Fruit fly (Drosophila melanogaster) whole organism, prepupa: ENCODE results near the gene CG46311.

Experiments
- Hr39 ChIP-seq: fragments of 200-800 bp; sonication (Bioruptor generic); optimal IDR thresholded peaks from 2 replicates; lab custom pipeline; 2016; ENCODE audit warnings: missing biosample characterization, missing genetic modification characterization
- Smox ChIP-seq: fragments of 200-800 bp; sonication (Bioruptor generic); optimal IDR thresholded peaks from 3 replicates; lab custom pipeline; 2016; ENCODE audit warnings: missing biosample characterization, missing genetic modification characterization
- achi ChIP-seq: fragments of 200-800 bp; sonication (Bioruptor generic); optimal IDR thresholded peaks from 3 replicates; lab custom pipeline; 2016; ENCODE audit warnings: missing biosample characterization, missing genetic modification characterization
- dac ChIP-seq: fragments of 200-800 bp; sonication (Bioruptor generic); optimal IDR thresholded peaks from 2 replicates; lab custom pipeline; 2017; ENCODE audit warnings: missing biosample characterization, mild to moderate bottlenecking, missing genetic modification characterization
- topi ChIP-seq: fragments of 200-800 bp; sonication (Bioruptor generic); optimal IDR thresholded peaks from 3 replicates; lab custom pipeline; 2016; ENCODE audit warnings: missing biosample characterization, missing genetic modification characterization

DNA sequence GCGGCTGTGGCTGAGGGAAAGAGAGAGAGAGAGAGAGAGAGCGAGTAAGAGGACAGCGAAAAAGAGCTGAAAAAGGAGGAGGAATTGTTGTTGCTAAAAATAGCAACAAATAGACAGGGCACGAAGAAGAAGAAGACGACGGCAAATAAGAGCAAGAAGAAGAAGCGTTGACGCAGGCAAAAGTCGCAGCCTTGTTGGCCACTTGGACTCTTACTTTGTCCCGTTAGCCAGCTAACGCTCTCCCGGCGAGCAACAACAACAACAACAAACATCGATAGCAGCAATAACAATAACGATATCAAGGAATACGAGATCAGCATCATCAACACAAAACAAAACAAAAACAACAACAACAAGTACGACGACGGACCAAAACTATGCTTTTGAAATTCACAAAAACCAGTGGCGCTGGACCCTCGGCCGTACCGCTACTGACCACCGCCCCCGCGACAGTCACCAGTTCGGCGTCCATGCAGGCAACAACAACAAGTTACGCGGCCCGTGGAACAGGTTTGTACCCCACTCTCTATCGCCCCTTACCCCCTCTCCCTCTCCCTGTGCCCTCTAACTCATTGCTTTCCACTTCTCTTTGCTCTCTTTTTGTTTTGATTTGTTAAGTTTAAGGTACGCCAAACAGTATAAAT is 61.6 kb downstream of the CG46311 start:
- TF ChIP-seq Hr39 (GFP tag; lab: Kevin White, UChicago): no peak
- TF ChIP-seq dac: no peak
- TF ChIP-seq achi (GFP tag; lab: Kevin White, UChicago): no peak
- no peak for TF ChIP-seq topi (GFP tag; lab: Kevin White, UChicago)
- no peak for TF ChIP-seq Smox (GFP tag; lab: Kevin White, UChicago)
